Worm (Caenorhabditis elegans) whole organism, L2 larva: ENCODE results near the gene T07C4.3.

ENCODE experiments used
- C34F6.9 ChIP-seq: fragments of 150-350 bp; optimal IDR thresholded peaks from 2 replicates; lab custom pipeline; 2014; ENCODE audit warnings: missing biosample characterization, missing genetic modification characterization
- F13H6.1 ChIP-seq: sonication (generic microtip); optimal IDR thresholded peaks from 2 replicates; lab custom pipeline; 2016; ENCODE audit warnings: missing genetic modification characterization, missing compliant biosample characterization
- R02D3.7 ChIP-seq: fragments of 150-350 bp; optimal IDR thresholded peaks from 2 replicates; lab custom pipeline; 2014; ENCODE audit warnings: missing biosample characterization, missing genetic modification characterization
- ZK546.5 ChIP-seq: sonication (generic microtip); optimal IDR thresholded peaks from 2 replicates; lab custom pipeline; 2017; ENCODE audit warnings: missing biosample characterization, missing genetic modification characterization
- alr-1 ChIP-seq: fragments of 150-350 bp; optimal IDR thresholded peaks from 2 replicates; lab custom pipeline; 2014; ENCODE audit warnings: missing biosample characterization, missing genetic modification characterization
- blmp-1 ChIP-seq: sonication (generic microtip); optimal IDR thresholded peaks from 2 replicates; lab custom pipeline; 2017; ENCODE audit warnings: missing genetic modification characterization, mild to moderate bottlenecking, missing compliant biosample characterization, antibody characterized with exemption, moderate library complexity; ENCODE audit not compliant: insufficient read depth
- ceh-82 ChIP-seq: fragments of 150-350 bp; optimal IDR thresholded peaks from 2 replicates; lab custom pipeline; 2014; ENCODE audit warnings: missing biosample characterization, missing genetic modification characterization
- crh-2 ChIP-seq: sonication (generic microtip); optimal IDR thresholded peaks from 2 replicates; lab custom pipeline; 2017; ENCODE audit warnings: missing biosample characterization, missing genetic modification characterization
- egl-27 ChIP-seq: sonication (generic microtip); optimal IDR thresholded peaks from 3 replicates; lab custom pipeline; 2017; ENCODE audit warnings: missing biosample characterization, missing genetic modification reagents, missing genetic modification characterization
- elt-3 ChIP-seq: sonication (generic microtip); optimal IDR thresholded peaks from 2 replicates; lab custom pipeline; 2017; ENCODE audit warnings: missing biosample characterization, missing genetic modification characterization
- fos-1 ChIP-seq: fragments of 150-350 bp; optimal IDR thresholded peaks from 2 replicates; lab custom pipeline; 2014; ENCODE audit warnings: missing biosample characterization, missing genetic modification characterization
- gmeb-1 ChIP-seq: fragments of 150-350 bp; optimal IDR thresholded peaks from 2 replicates; lab custom pipeline; 2014; ENCODE audit warnings: missing biosample characterization, missing genetic modification characterization
- lin-11 ChIP-seq: fragments of 150-350 bp; sonication (generic microtip); optimal IDR thresholded peaks from 2 replicates; lab custom pipeline; 2014; ENCODE audit warnings: missing biosample characterization, missing genetic modification characterization, inconsistent platforms, mixed read lengths
- lin-39 ChIP-seq: fragments of 150-350 bp; optimal IDR thresholded peaks from 2 replicates; lab custom pipeline; 2014; ENCODE audit warnings: missing biosample characterization, missing genetic modification reagents, missing genetic modification characterization
- lsy-2 ChIP-seq, 2 experiments: fragments of 150-350 bp in 1 of 2; sonication (generic microtip) in 1 of 2; optimal IDR thresholded peaks; 2 replicates each; lab custom pipeline; 2014 to 2017; ENCODE audit warnings: missing biosample characterization in 2 of 2, missing genetic modification characterization in 2 of 2
- mab-5 ChIP-seq: fragments of 150-350 bp; optimal IDR thresholded peaks from 2 replicates; lab custom pipeline; 2014; ENCODE audit warnings: missing biosample characterization, missing genetic modification characterization
- mbf-1 ChIP-seq: sonication (generic microtip); optimal IDR thresholded peaks from 2 replicates; lab custom pipeline; 2017; ENCODE audit warnings: missing biosample characterization, missing genetic modification characterization
- mdl-1 ChIP-seq, 2 experiments: fragments of 150-350 bp in 1 of 2; sonication (generic microtip) in 1 of 2; optimal IDR thresholded peaks; 2 replicates each; lab custom pipeline; 2017; ENCODE audit warnings: missing biosample characterization in 2 of 2, missing genetic modification characterization in 2 of 2
- nhr-11 ChIP-seq: fragments of 150-350 bp; optimal IDR thresholded peaks from 2 replicates; lab custom pipeline; 2014; ENCODE audit warnings: missing biosample characterization, missing genetic modification characterization
- nhr-12 ChIP-seq: fragments of 150-350 bp; optimal IDR thresholded peaks from 2 replicates; lab custom pipeline; 2014; ENCODE audit warnings: missing biosample characterization, missing genetic modification characterization
- nhr-23 ChIP-seq: fragments of 150-350 bp; optimal IDR thresholded peaks from 2 replicates; lab custom pipeline; 2014; ENCODE audit warnings: missing biosample characterization, missing genetic modification reagents, missing genetic modification characterization
- nhr-237 ChIP-seq: fragments of 150-350 bp; optimal IDR thresholded peaks from 2 replicates; lab custom pipeline; 2014; ENCODE audit warnings: missing biosample characterization, missing genetic modification characterization
- nhr-25 ChIP-seq: fragments of 150-350 bp; sonication (generic microtip); optimal IDR thresholded peaks from 3 replicates; lab custom pipeline; 2014; ENCODE audit warnings: missing biosample characterization, missing genetic modification characterization
- nhr-6 ChIP-seq: fragments of 150-350 bp; optimal IDR thresholded peaks from 2 replicates; lab custom pipeline; 2014; ENCODE audit warnings: missing biosample characterization, missing genetic modification characterization
- peb-1 ChIP-seq: fragments of 150-350 bp; optimal IDR thresholded peaks from 2 replicates; lab custom pipeline; 2014; ENCODE audit warnings: missing biosample characterization, missing genetic modification characterization
- skn-1 ChIP-seq: sonication (generic microtip); optimal IDR thresholded peaks from 2 replicates; lab custom pipeline; 2017; ENCODE audit warnings: missing biosample characterization, missing genetic modification characterization
- sma-9 ChIP-seq, 2 experiments: fragments of 150-350 bp in 1 of 2; sonication (generic microtip) in 1 of 2; optimal IDR thresholded peaks; 2 replicates each; lab custom pipeline; 2014 to 2016; ENCODE audit warnings: missing genetic modification characterization in 2 of 2, mild to moderate bottlenecking in 1 of 2, missing biosample characterization in 1 of 2, missing compliant biosample characterization in 1 of 2, missing genetic modification reagents in 1 of 2, moderate library complexity in 1 of 2
- unc-55 ChIP-seq: fragments of 150-350 bp; sonication (generic microtip); optimal IDR thresholded peaks from 3 replicates; lab custom pipeline; 2014; ENCODE audit warnings: missing biosample characterization, missing genetic modification reagents, missing genetic modification characterization
- ztf-1 ChIP-seq: fragments of 200-800 bp; sonication (Bioruptor generic); conservative IDR thresholded peaks from 2 replicates; pipeline ENCODE4 v1.3.6; 2022; ENCODE audit warnings: missing genetic modification characterization, missing compliant biosample characterization
- ztf-11 ChIP-seq: sonication (generic microtip); optimal IDR thresholded peaks from 2 replicates; lab custom pipeline; 2017; ENCODE audit warnings: missing biosample characterization, missing genetic modification characterization

The T07C4.3 gene

DNA sequence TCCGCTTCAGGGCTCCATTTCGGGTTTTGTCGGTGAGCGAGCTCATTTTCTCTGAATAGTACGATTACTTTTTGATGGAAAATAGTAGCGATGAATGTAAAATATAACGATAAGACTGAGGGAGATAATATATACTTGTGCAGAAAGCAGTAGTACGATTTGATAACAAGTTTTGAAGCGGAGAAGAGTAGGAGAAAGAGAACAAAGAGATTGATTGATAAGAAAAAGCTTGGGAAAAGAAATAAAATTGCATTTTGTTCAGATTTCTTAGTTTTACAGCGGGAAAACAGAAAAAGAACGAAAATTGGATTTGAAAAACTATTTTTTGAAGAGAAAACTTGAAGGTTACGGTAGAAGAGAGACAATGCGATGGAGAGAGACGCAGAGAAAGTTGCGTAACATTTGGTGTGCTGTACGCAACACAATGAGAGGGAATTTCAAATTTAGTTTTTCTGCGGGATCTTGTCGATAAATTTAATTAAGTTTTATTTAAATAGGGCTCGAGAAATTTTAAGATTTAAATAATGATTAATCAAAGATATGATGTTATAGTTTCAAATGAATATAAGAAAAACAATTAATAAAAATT is 5.7 kb downstream of the T07C4.3 start, which contains the start of gene umps-1 (continued):
- TF ChIP-seq mab-5, result peak; percentile 34
- TF ChIP-seq peb-1, result no peak
- no peak for TF ChIP-seq elt-3 (tag; lab: Kevin White, UChicago)
- peak; percentile 93 to 99 for TF ChIP-seq lsy-2 (tag; optimal IDR thresholded peaks at IDR 0.05; lab: Kevin White, UChicago)
- no peak for TF ChIP-seq nhr-25 (tag; lab: Kevin White, UChicago)
- no peak for TF ChIP-seq nhr-11 (tag; lab: Kevin White, UChicago)
- TF ChIP-seq R02D3.7 (tag; lab: Kevin White, UChicago), result no peak

DNA sequence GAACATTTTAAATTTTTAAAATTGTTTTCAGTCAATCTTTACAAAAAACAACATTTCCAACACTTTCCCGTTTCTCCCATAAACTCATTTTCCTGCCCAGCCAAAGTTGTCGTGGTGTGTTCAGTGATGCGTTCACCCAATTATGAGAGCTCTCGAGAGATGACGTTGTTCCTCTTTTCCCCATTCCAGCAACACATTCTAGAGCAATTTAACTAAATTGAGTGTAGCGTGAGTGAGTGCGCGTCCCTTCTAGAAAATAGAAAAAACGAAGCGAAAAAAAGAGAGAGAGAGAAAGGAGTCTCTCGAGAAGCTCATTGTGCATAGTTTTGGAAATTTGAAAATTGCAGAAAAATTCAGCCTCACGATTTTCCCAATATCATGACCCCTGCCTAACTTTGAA is 6.8 kb downstream of the T07C4.3 start:
- TF ChIP-seq C34F6.9 (tag; lab: Kevin White, UChicago) (peak; percentile 31), lin-39 (tag; lab: Kevin White, UChicago) (no peak), skn-1 (tag; lab: Kevin White, UChicago) (no peak), ceh-82 (tag; lab: Kevin White, UChicago) (no peak), crh-2 (tag; lab: Kevin White, UChicago) (peak; percentile 6), nhr-23 (tag; lab: Kevin White, UChicago) (no peak), lin-11 (tag; lab: Kevin White, UChicago) (no peak), peb-1 (no peak), mbf-1 (tag; lab: Kevin White, UChicago) (no peak), F13H6.1 (tag; lab: Kevin White, UChicago) (no peak), nhr-237 (tag; lab: Kevin White, UChicago) (no peak)

DNA sequence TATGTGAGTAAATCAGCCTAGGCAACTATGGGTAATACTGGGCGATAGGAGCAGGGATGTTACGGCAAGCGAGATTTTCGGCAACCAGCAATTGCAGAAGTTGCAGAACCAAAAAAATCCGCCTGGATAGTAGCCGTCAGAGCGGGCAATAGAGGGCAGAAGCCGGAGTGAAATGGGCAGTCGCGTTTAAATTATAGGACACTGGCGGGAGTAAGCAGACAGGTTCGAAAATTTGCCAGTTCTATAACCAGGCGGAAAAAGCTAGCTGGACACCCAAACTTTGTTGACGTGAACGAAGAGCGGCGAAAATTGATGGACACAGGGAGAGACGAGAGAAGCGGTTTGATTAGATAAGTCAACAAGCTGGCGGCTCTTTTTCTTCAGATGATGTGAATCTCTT is 8.0 kb downstream of the T07C4.3 start:
- TF ChIP-seq F13H6.1 (tag; lab: Kevin White, UChicago) (no peak), nhr-11 (tag; lab: Kevin White, UChicago) (no peak), ztf-1 (no peak), alr-1 (tag; lab: Kevin White, UChicago) (no peak), lsy-2 (tag; optimal IDR thresholded peaks at IDR 0.05; lab: Kevin White, UChicago) (no peak)

DNA sequence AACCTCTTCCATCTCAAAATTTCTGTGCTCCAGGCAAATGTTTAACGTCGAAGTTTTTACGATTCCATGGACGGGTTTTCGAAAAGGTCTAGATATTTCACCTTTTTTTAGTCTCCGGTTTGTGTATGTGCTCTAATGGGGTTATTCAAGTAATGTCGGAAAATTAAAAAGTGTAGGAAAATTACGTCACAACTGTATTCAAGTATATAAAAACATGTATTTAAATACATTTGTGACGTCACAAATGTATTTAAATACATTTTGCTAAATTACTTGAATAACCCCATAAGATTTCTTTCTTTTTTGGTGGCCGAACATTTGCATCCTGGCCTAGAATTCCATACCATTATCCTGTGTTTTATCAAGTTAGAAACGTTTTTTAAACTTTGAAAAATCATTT is 9.5 kb downstream of the T07C4.3 start:
- TF ChIP-seq ceh-82 (tag; lab: Kevin White, UChicago) (no peak), peb-1 (no peak), fos-1 (tag; lab: Kevin White, UChicago) (no peak), R02D3.7 (tag; lab: Kevin White, UChicago) (no peak), sma-9 (GFP tag; optimal IDR thresholded peaks at IDR 0.05; lab: Kevin White, UChicago) (no peak), sma-9 (tag; optimal IDR thresholded peaks at IDR 0.05; lab: Kevin White, UChicago) (no peak), egl-27 (tag; lab: Kevin White, UChicago) (no peak), nhr-6 (tag; lab: Kevin White, UChicago) (no peak), gmeb-1 (tag; lab: Kevin White, UChicago) (no peak), nhr-12 (no peak), mbf-1 (tag; lab: Kevin White, UChicago) (no peak), elt-3 (tag; lab: Kevin White, UChicago) (no peak), ztf-11 (no peak), unc-55 (no peak)

DNA sequence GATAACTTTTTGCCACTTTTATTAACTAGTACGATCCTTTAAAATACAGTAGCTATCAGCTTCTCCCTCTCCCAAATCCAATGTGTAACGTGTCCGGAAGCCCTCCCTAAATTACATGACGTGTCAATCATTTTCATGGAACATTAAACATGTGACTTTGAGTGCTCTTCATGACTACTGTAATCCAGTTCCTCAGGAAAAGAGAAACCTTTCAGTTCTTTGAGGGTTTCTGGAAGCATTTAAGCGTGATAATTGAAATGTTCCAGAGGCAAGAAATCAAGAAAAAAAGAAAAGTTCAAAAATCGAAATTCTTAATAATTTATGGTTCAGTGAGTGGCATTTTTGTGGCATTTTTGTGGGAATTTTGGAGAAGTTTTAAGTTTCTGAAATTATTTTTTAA is 11.0 kb downstream of the T07C4.3 start:
- TF ChIP-seq mbf-1 (tag; lab: Kevin White, UChicago) (no peak), nhr-23 (tag; lab: Kevin White, UChicago) (no peak), skn-1 (tag; lab: Kevin White, UChicago) (no peak), lsy-2 (tag; optimal IDR thresholded peaks at IDR 0.05; lab: Kevin White, UChicago) (peak in 1 of 2 experiments; percentile 47)

DNA sequence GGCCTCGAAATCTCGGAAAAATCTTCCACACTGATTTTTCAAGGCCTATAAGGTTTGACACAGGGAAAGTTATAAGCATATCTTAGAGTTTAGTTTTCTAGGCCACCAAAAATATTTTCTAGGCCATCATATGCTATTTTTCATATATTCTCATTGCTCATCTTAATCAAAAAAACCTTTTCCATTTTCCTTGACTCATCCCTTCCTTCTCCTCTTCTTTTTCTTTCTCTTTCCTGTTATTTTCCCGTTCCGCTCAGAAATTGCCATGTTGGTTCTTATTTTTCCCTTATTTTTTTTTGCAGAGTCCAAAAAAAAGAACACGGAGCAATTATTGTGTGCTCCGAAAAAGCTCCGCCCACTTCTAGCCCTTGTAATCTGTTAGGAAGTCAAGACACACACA is 12.7 kb downstream of the T07C4.3 start, which contains the start of gene tbc-8:
TSS of gene tbc-8 (plus strand) at position 301 of the 400 bp plus-strand sequence.
- no peak for TF ChIP-seq ceh-82 (tag; lab: Kevin White, UChicago)
- TF ChIP-seq ztf-1, result no peak
- TF ChIP-seq blmp-1, result no peak
- no peak for TF ChIP-seq ZK546.5
- TF ChIP-seq mdl-1 (tag; optimal IDR thresholded peaks at IDR 0.05; lab: Kevin White, UChicago), result no peak
- TF ChIP-seq nhr-23 (tag; lab: Kevin White, UChicago), result no peak
- no peak for TF ChIP-seq ztf-11
- no peak for TF ChIP-seq lsy-2 (tag; optimal IDR thresholded peaks at IDR 0.05; lab: Kevin White, UChicago)
- no peak for TF ChIP-seq mbf-1 (tag; lab: Kevin White, UChicago)
- TF ChIP-seq nhr-6 (tag; lab: Kevin White, UChicago), result no peak
